Fruit fly (Drosophila melanogaster) whole organism, embryonic: ENCODE measurements around the gene DENR.

ENCODE experiments used
- Ada2b ChIP-seq: fragments of 200-800 bp; sonication (Bioruptor generic); IDR thresholded peaks from 2 replicates; pipeline ENCODE4 v1.3.6; 2022; ENCODE audit warnings: missing biosample characterization, missing genetic modification characterization
- Adf1 ChIP-seq: fragments of 200-800 bp; sonication (Bioruptor generic); IDR thresholded peaks from 2 replicates; pipeline ENCODE4 v1.3.6; 2022; ENCODE audit warnings: missing biosample characterization, missing genetic modification characterization
- B-H1 ChIP-seq: fragments of 200-800 bp; sonication (Bioruptor generic); IDR thresholded peaks from 3 replicates; pipeline ENCODE4 v1.3.6; 2022; ENCODE audit warnings: missing biosample characterization, missing genetic modification characterization
- BEAF-32 ChIP-seq: fragments of 200-800 bp; sonication (Bioruptor generic); optimal IDR thresholded peaks from 3 replicates; lab custom pipeline; 2017; ENCODE audit warnings: missing biosample characterization, missing genetic modification characterization, mild to moderate bottlenecking, moderate library complexity, missing genetic modification reagents
- Blimp-1 ChIP-seq: fragments of 200-800 bp; sonication (Bioruptor generic); optimal IDR thresholded peaks from 3 replicates; lab custom pipeline; 2018; ENCODE audit warnings: missing biosample characterization, missing genetic modification characterization, mild to moderate bottlenecking, moderate library complexity, missing genetic modification reagents
- CG10267 ChIP-seq: fragments of 200-800 bp; sonication (Bioruptor generic); optimal IDR thresholded peaks from 2 replicates; lab custom pipeline; 2018; ENCODE audit warnings: missing biosample characterization, mild to moderate bottlenecking, missing genetic modification characterization, moderate library complexity
- CG11093 ChIP-seq: fragments of 200-800 bp; sonication (Bioruptor generic); IDR thresholded peaks from 3 replicates; pipeline ENCODE4 v1.3.6; 2022; ENCODE audit warnings: missing biosample characterization, missing genetic modification characterization
- CG11247 ChIP-seq: fragments of 200-800 bp; sonication (Bioruptor generic); IDR thresholded peaks from 2 replicates; pipeline ENCODE4 v1.3.6; 2022; ENCODE audit warnings: missing biosample characterization, missing genetic modification characterization
- CG11456 ChIP-seq: fragments of 200-800 bp; sonication (Bioruptor generic); IDR thresholded peaks from 3 replicates; pipeline ENCODE4 v1.3.6; 2022; ENCODE audit warnings: missing biosample characterization, missing genetic modification characterization
- CG1233 ChIP-seq: fragments of 200-800 bp; sonication (Bioruptor generic); optimal IDR thresholded peaks from 4 replicates; lab custom pipeline; 2018; ENCODE audit warnings: missing biosample characterization, mild to moderate bottlenecking, missing genetic modification characterization
- CG12769 ChIP-seq: fragments of 200-800 bp; sonication (Bioruptor generic); optimal IDR thresholded peaks from 2 replicates; lab custom pipeline; 2019; ENCODE audit warnings: missing biosample characterization, mild to moderate bottlenecking, missing genetic modification characterization, moderate library complexity
- CG13287 ChIP-seq: fragments of 200-800 bp; sonication (Bioruptor generic); IDR thresholded peaks from 2 replicates; pipeline ENCODE4 v1.3.6; 2022; ENCODE audit warnings: missing biosample characterization, missing genetic modification characterization; ENCODE audit not compliant: partially characterized antibody
- CG14710 ChIP-seq: fragments of 200-800 bp; sonication (Bioruptor generic); optimal IDR thresholded peaks from 3 replicates; lab custom pipeline; 2019; ENCODE audit warnings: missing biosample characterization, mild to moderate bottlenecking, missing genetic modification characterization, moderate library complexity
- CG16813 ChIP-seq: fragments of 200-800 bp; sonication (Bioruptor generic); IDR thresholded peaks from 3 replicates; pipeline ENCODE4 v1.3.6; 2022; ENCODE audit warnings: missing biosample characterization, missing genetic modification characterization; ENCODE audit not compliant: partially characterized antibody
- CG1832 ChIP-seq: fragments of 200-800 bp; sonication (Bioruptor generic); optimal IDR thresholded peaks from 2 replicates; lab custom pipeline; 2017; ENCODE audit warnings: missing biosample characterization, mild to moderate bottlenecking, missing genetic modification characterization, inconsistent platforms
- CG18476 ChIP-seq: fragments of 200-800 bp; sonication (Bioruptor generic); optimal IDR thresholded peaks from 2 replicates; lab custom pipeline; 2016; ENCODE audit warnings: missing biosample characterization, mild to moderate bottlenecking, missing genetic modification characterization
- CG2116 ChIP-seq: fragments of 200-800 bp; sonication (Bioruptor generic); optimal IDR thresholded peaks from 3 replicates; lab custom pipeline; 2018; ENCODE audit warnings: missing biosample characterization, mild to moderate bottlenecking, missing genetic modification characterization
- CG4328 ChIP-seq: fragments of 200-800 bp; sonication (Bioruptor generic); optimal IDR thresholded peaks from 3 replicates; lab custom pipeline; 2017; ENCODE audit warnings: missing biosample characterization, missing genetic modification reagents, missing genetic modification characterization
- CG4404 ChIP-seq: fragments of 200-800 bp; sonication (Bioruptor generic); IDR thresholded peaks from 2 replicates; pipeline ENCODE4 v1.3.6; 2022; ENCODE audit warnings: missing biosample characterization, missing genetic modification characterization
- CG4617 ChIP-seq: fragments of 200-800 bp; sonication (Bioruptor generic); optimal IDR thresholded peaks from 3 replicates; lab custom pipeline; 2016; ENCODE audit warnings: missing biosample characterization, missing genetic modification characterization, borderline replicate concordance
- CG8281 ChIP-seq: fragments of 200-800 bp; sonication (Bioruptor generic); optimal IDR thresholded peaks from 2 replicates; lab custom pipeline; 2018; ENCODE audit warnings: missing biosample characterization, mild to moderate bottlenecking, missing genetic modification characterization, moderate library complexity
- Doc3 ChIP-seq: fragments of 200-800 bp; sonication (Bioruptor generic); IDR thresholded peaks from 3 replicates; pipeline ENCODE4 v1.3.6; 2022; ENCODE audit warnings: missing biosample characterization, missing genetic modification characterization; ENCODE audit not compliant: partially characterized antibody
- Dp ChIP-seq: fragments of 200-800 bp; sonication (Bioruptor generic); optimal IDR thresholded peaks from 2 replicates; lab custom pipeline; 2018; ENCODE audit warnings: missing biosample characterization, mild to moderate bottlenecking, missing genetic modification characterization, moderate library complexity
- HLH4C ChIP-seq: fragments of 200-800 bp; sonication (Bioruptor generic); IDR thresholded peaks from 3 replicates; pipeline ENCODE4 v1.3.6; 2022; ENCODE audit warnings: missing biosample characterization, missing genetic modification characterization; ENCODE audit not compliant: partially characterized antibody
- Hmr ChIP-seq: fragments of 200-800 bp; sonication (Bioruptor generic); optimal IDR thresholded peaks from 3 replicates; lab custom pipeline; 2017; ENCODE audit warnings: mild to moderate bottlenecking, missing biosample characterization, missing genetic modification reagents, missing genetic modification characterization
- Lim3 ChIP-seq: fragments of 200-800 bp; sonication (Bioruptor generic); IDR thresholded peaks from 2 replicates; pipeline ENCODE4 v1.3.6; 2022; ENCODE audit warnings: missing biosample characterization, missing genetic modification characterization
- Oli ChIP-seq: fragments of 200-800 bp; sonication (Bioruptor generic); optimal IDR thresholded peaks from 2 replicates; lab custom pipeline; 2018; ENCODE audit warnings: missing biosample characterization, mild to moderate bottlenecking, missing genetic modification characterization, moderate library complexity
- Scr ChIP-seq: fragments of 200-800 bp; sonication (Bioruptor generic); IDR thresholded peaks from 2 replicates; pipeline ENCODE4 v1.3.6; 2022; ENCODE audit warnings: missing biosample characterization, missing genetic modification characterization; ENCODE audit not compliant: partially characterized antibody
- YL-1 ChIP-seq: fragments of 200-800 bp; sonication (Bioruptor generic); optimal IDR thresholded peaks from 3 replicates; lab custom pipeline; 2017; ENCODE audit warnings: missing biosample characterization, mild to moderate bottlenecking, missing genetic modification characterization
- bbx ChIP-seq: fragments of 200-800 bp; sonication (Bioruptor generic); IDR thresholded peaks from 2 replicates; pipeline ENCODE4 v1.3.6; 2022; ENCODE audit warnings: missing biosample characterization, missing genetic modification characterization; ENCODE audit not compliant: partially characterized antibody
- cad ChIP-seq: fragments of >200 bp; optimal IDR thresholded peaks from 2 replicates; lab custom pipeline; 2017; ENCODE audit warnings: missing biosample characterization, missing genetic modification characterization
- dan ChIP-seq: fragments of 200-800 bp; sonication (Bioruptor generic); IDR thresholded peaks from 2 replicates; pipeline ENCODE4 v1.3.6; 2022; ENCODE audit warnings: missing biosample characterization, missing genetic modification characterization
- danr ChIP-seq: fragments of 200-800 bp; sonication (Bioruptor generic); IDR thresholded peaks from 2 replicates; pipeline ENCODE4 v1.3.6; 2022; ENCODE audit warnings: missing biosample characterization, missing genetic modification characterization
- disco-r ChIP-seq: fragments of 200-800 bp; sonication (Bioruptor generic); optimal IDR thresholded peaks from 2 replicates; lab custom pipeline; 2016; ENCODE audit warnings: missing biosample characterization, missing genetic modification characterization
- fd64A ChIP-seq: fragments of 200-800 bp; sonication (Bioruptor generic); optimal IDR thresholded peaks from 3 replicates; lab custom pipeline; 2018; ENCODE audit warnings: missing biosample characterization, mild to moderate bottlenecking, missing genetic modification characterization
- fru ChIP-seq: fragments of >200 bp; optimal IDR thresholded peaks from 2 replicates; lab custom pipeline; 2017
- gfzf ChIP-seq: fragments of 200-800 bp; sonication (Bioruptor generic); optimal IDR thresholded peaks from 2 replicates; lab custom pipeline; 2016; ENCODE audit warnings: missing biosample characterization, mild to moderate bottlenecking, missing genetic modification characterization, moderate library complexity
- hbn ChIP-seq: fragments of 200-800 bp; sonication (Bioruptor generic); IDR thresholded peaks from 2 replicates; pipeline ENCODE4 v1.3.6; 2022; ENCODE audit warnings: missing biosample characterization, missing genetic modification characterization; ENCODE audit not compliant: partially characterized antibody
- hkb ChIP-seq, 2 experiments: fragments of 200-800 bp in 1 of 2; fragments of >200 bp in 1 of 2; sonication (Bioruptor generic) in 1 of 2; IDR thresholded peaks in 1 of 2; optimal IDR thresholded peaks in 1 of 2; 2 replicates each; pipeline versions ENCODE4 v1.3.6 to Lab custom; 2017 to 2022; ENCODE audit warnings: missing biosample characterization in 1 of 2, missing genetic modification characterization in 1 of 2
- inv ChIP-seq: fragments of 200-800 bp; sonication (Bioruptor generic); IDR thresholded peaks from 2 replicates; pipeline ENCODE4 v1.3.6; 2022; ENCODE audit warnings: missing biosample characterization, missing genetic modification characterization; ENCODE audit not compliant: partially characterized antibody
- knrl ChIP-seq: fragments of 200-800 bp; sonication (Bioruptor generic); IDR thresholded peaks from 3 replicates; pipeline ENCODE4 v1.3.6; 2022; ENCODE audit warnings: missing biosample characterization, missing genetic modification characterization; ENCODE audit not compliant: partially characterized antibody
- nmo ChIP-seq: fragments of 200-800 bp; sonication (Bioruptor generic); optimal IDR thresholded peaks from 2 replicates; lab custom pipeline; 2018; ENCODE audit warnings: missing biosample characterization, mild to moderate bottlenecking, missing genetic modification characterization, moderate library complexity
- pb ChIP-seq: fragments of 200-800 bp; sonication (Bioruptor generic); optimal IDR thresholded peaks from 3 replicates; lab custom pipeline; 2016; ENCODE audit warnings: missing biosample characterization, missing genetic modification characterization
- pzg ChIP-seq: fragments of 200-800 bp; sonication (Bioruptor generic); optimal IDR thresholded peaks from 3 replicates; lab custom pipeline; 2018; ENCODE audit warnings: missing biosample characterization, mild to moderate bottlenecking, missing genetic modification characterization, moderate library complexity
- sd ChIP-seq: fragments of 200-800 bp; sonication (Bioruptor generic); optimal IDR thresholded peaks from 3 replicates; lab custom pipeline; 2018; ENCODE audit warnings: missing biosample characterization, mild to moderate bottlenecking, missing genetic modification characterization, moderate library complexity
- sens ChIP-seq: fragments of 200-800 bp; sonication (Bioruptor generic); peaks from one replicate; lab custom pipeline; 2016; ENCODE audit warnings: missing biosample characterization, missing genetic modification characterization
- shn ChIP-seq: fragments of 200-800 bp; sonication (Bioruptor generic); optimal IDR thresholded peaks from 3 replicates; lab custom pipeline; 2016; ENCODE audit warnings: missing biosample characterization, missing genetic modification characterization
- stwl ChIP-seq: fragments of 200-800 bp; sonication (Bioruptor generic); optimal IDR thresholded peaks from 3 replicates; lab custom pipeline; 2018; ENCODE audit warnings: missing biosample characterization, mild to moderate bottlenecking, missing genetic modification characterization, moderate library complexity
- tx ChIP-seq: fragments of 200-800 bp; sonication (Bioruptor generic); optimal IDR thresholded peaks from 2 replicates; lab custom pipeline; 2016; ENCODE audit warnings: missing biosample characterization, missing genetic modification characterization

Gene DENR

dm6 chrX:16886551-16886950 lies at the start of gene DENR, which contains the start of gene CG4880:
Gene DENR, minus strand, starts transcription at chrX:16886560.
Gene CG4880, plus strand, starts transcription at chrX:16886818.
- TF ChIP-seq stwl (tag; lab: Kevin White, UChicago) (peak; percentile 33), Hmr (GFP tag; lab: Kevin White, UChicago) (no peak), pb (GFP tag; lab: Kevin White, UChicago) (no peak), HLH4C (0 out of 3 replicates have a peak, but pooled peaks have one; percentile 20), nmo (GFP tag; lab: Kevin White, UChicago) (peak; percentile 8), hkb (optimal IDR thresholded peaks at IDR 0.05; lab: Kevin White, UChicago) (no peak), hkb (GFP tag; IDR thresholded peaks at IDR 0.05; lab: Robert Waterston, UW) (no peak), CG16813 (GFP tag; lab: Robert Waterston, UW) (peak; percentile 49; the same call in 2 of the 3 replicates), BEAF-32 (peak; percentile 74), knrl (peak; percentile 49; the same call in 2 of the 3 replicates), tx (GFP tag; lab: Kevin White, UChicago) (no peak), CG14710 (tag; lab: Kevin White, UChicago) (peak; percentile 36), CG10267 (tag; lab: Kevin White, UChicago) (peak; percentile 3), Scr (GFP tag; lab: Robert Waterston, UW) (peak; percentile 66), CG18476 (GFP tag; lab: Kevin White, UChicago) (no peak), CG2116 (peak; percentile 8), dan (GFP tag; lab: Robert Waterston, UW) (no peak), CG1233 (GFP tag; lab: Kevin White, UChicago) (no peak), sens (GFP tag; lab: Kevin White, UChicago) (no peak), bbx (GFP tag; lab: Robert Waterston, UW) (peak; percentile 34; the same call in 1 of the 2 replicates), fd64A (no peak), gfzf (GFP tag; lab: Kevin White, UChicago) (peak; percentile 55), CG11247 (GFP tag; lab: Robert Waterston, UW) (no peak), Oli (no peak), Doc3 (GFP tag; lab: Robert Waterston, UW) (0 out of 3 replicates have a peak, but pooled peaks have one; percentile 30), hbn (GFP tag; lab: Robert Waterston, UW) (peak; percentile 42; the same call in 1 of the 2 replicates), CG13287 (GFP tag; lab: Robert Waterston, UW) (peak; percentile 73), B-H1 (GFP tag; lab: Robert Waterston, UW) (no peak), inv (GFP tag; lab: Robert Waterston, UW) (peak; percentile 35; the same call in 1 of the 2 replicates), CG11093 (GFP tag; lab: Robert Waterston, UW) (no peak), sd (tag; lab: Kevin White, UChicago) (peak; percentile 0), fru (lab: Kevin White, UChicago) (no peak), CG1832 (no peak), CG4328 (no peak), pzg (peak; percentile 18), YL-1 (GFP tag; lab: Kevin White, UChicago) (peak; percentile 2), danr (no peak), CG4617 (no peak), disco-r (GFP tag; lab: Kevin White, UChicago) (no peak), CG11456 (GFP tag; lab: Robert Waterston, UW) (no peak), Dp (GFP tag; lab: Kevin White, UChicago) (peak; percentile 16), cad (GFP tag; lab: Kevin White, UChicago) (no peak), CG8281 (tag; lab: Kevin White, UChicago) (no peak), Lim3 (GFP tag; lab: Robert Waterston, UW) (no peak), Ada2b (GFP tag; lab: Robert Waterston, UW) (no peak), Adf1 (GFP tag; lab: Robert Waterston, UW) (no peak), Blimp-1 (GFP tag; lab: Kevin White, UChicago) (no peak), CG12769 (tag; lab: Kevin White, UChicago) (no peak), CG4404 (GFP tag; lab: Robert Waterston, UW) (no peak), shn (GFP tag; lab: Kevin White, UChicago) (no peak)
